Worm (Caenorhabditis elegans): ENCODE results near the gene F40B5.2.

F40B5.2 gene

DNA sequence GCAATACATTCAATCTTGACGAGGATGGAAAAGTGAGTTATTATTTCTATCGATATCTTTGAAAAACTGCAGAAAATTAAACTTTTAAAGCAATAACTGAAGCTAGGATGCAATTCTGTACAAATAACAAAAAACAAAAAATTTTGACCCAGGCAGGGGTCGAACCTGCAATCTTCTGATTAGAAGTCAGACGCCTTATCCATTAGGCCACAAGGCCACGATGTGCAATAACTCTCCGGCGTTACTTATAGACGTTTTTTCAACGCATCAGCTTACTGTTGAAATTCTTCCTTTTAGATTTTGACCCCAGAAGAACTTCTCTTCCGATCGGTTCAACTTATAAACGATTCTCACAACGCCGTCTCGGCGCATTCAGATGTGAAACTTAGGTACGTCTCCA is 14.0 kb downstream of the F40B5.2 start:
- TF ChIP-seq crh-2 (tag; optimal IDR thresholded peaks at IDR 0.05) (peak; percentile 54), nhr-129 (tag; optimal IDR thresholded peaks at IDR 0.05) (peak; percentile 49), elt-3 (tag; optimal IDR thresholded peaks at IDR 0.05) (no peak), sma-9 (GFP tag; optimal IDR thresholded peaks at IDR 0.05) (peak; percentile 40), sma-9 (tag; optimal IDR thresholded peaks at IDR 0.05) (no peak), fos-1 (tag; optimal IDR thresholded peaks at IDR 0.05) (peak; percentile 4)

DNA sequence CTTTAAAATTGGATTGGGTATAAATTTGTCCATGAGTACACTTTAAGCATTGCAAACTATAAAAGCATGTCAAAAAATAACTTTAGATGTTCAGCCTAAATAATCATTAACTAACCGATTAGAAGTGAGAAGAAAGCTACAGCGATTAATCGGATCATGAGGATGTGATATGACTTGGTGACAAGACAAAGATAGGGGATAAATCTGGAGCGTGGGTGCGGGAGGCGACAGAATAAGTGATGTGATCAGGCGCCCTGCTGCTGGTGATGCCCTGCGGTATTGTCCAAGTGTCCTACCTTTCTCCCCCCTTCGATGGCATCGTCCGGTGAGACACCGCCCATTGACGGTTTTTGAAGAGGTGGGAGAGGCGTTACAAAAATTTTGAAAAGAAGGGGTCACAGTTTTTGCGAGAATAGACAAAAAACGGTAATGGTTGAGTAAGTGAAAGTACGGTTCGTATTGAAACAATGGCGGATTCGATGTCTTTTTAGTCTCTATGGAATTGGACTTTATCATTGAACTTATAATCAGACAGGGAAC is 17.1 kb downstream of the F40B5.2 start, which contains the start of gene F41D9.2:
Gene F41D9.2, minus strand, starts transcription at position 304 of the 540 bp plus-strand sequence.
- TF ChIP-seq snpc-4 (tag; optimal IDR thresholded peaks at IDR 0.05) (no peak), blmp-1 (tag; optimal IDR thresholded peaks at IDR 0.05; ENCODE audit: insufficient read depth) (peak; percentile 61)

DNA sequence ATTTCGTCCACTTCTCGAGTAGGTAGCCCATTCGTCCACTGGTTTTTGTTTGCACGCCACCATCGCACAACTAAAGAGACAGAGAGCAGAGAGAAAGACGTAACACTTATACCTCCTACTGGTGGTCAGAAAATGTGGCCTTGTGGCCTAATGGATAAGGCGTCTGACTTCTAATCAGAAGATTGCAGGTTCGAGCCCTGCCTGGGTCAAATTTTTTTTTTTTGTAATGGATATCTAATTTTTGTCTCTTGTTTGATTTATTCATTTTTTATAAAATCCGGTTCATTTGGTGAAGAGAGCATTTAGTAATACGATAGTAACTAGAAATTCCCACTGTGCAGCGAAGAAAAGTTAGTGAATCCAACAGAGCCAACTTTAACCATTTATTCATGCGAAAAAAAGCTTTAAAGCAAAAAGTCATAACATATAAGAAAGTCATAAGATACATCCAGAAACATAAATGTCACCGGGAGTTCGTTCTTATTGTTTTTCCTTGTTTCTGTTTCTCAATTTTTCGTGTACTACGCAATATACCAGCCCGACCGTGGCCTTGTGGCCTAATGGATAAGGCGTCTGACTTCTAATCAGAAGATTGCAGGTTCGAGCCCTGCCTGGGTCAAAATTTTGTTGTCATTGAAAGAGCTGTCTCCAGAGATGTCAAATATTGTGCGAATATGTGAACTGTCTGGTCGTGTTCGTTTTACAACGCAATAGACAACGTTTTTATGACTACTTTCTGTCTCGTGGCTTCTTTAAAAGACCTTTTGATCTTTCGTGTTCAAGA is 18.6 kb downstream of the F40B5.2 start:
- TF ChIP-seq nhr-25 (tag; optimal IDR thresholded peaks at IDR 0.05) (no peak), Y55F3AM.14 (GFP tag; optimal IDR thresholded peaks at IDR 0.05) (peak; percentile 4), F13H6.1 (tag; optimal IDR thresholded peaks at IDR 0.05) (peak; percentile 10), mbf-1 (tag; optimal IDR thresholded peaks at IDR 0.05) (no peak), lsy-2 (tag; optimal IDR thresholded peaks at IDR 0.05) (peak; percentile 15 to 52), fos-1 (tag; optimal IDR thresholded peaks at IDR 0.05) (peak; percentile 44), alr-1 (tag; optimal IDR thresholded peaks at IDR 0.05) (no peak), nhr-129 (tag; optimal IDR thresholded peaks at IDR 0.05) (peak; percentile 69), crh-2 (tag; optimal IDR thresholded peaks at IDR 0.05) (peak; percentile 55), zag-1 (tag; optimal IDR thresholded peaks at IDR 0.05) (no peak), ama-1 (optimal IDR thresholded peaks at IDR 0.05) (no peak), dmd-4 (tag; optimal IDR thresholded peaks at IDR 0.05) (no peak), sma-9 (GFP tag; optimal IDR thresholded peaks at IDR 0.05) (peak; percentile 53), sma-9 (tag; optimal IDR thresholded peaks at IDR 0.05) (no peak), egl-27 (tag; optimal IDR thresholded peaks at IDR 0.05) (peak; percentile 42), mdl-1 (tag; optimal IDR thresholded peaks at IDR 0.05) (no peak), nhr-21 (tag; optimal IDR thresholded peaks at IDR 0.05) (peak; percentile 48), C34F6.9 (tag; optimal IDR thresholded peaks at IDR 0.05) (peak; percentile 12), blmp-1 (tag; optimal IDR thresholded peaks at IDR 0.05; ENCODE audit: insufficient read depth) (no peak), lin-13 (GFP tag; optimal IDR thresholded peaks at IDR 0.05) (peak; percentile 36), unc-55 (GFP tag; optimal IDR thresholded peaks at IDR 0.05) (peak; percentile 20), R02D3.7 (tag; optimal IDR thresholded peaks at IDR 0.05) (no peak), ZK546.5 (tag; optimal IDR thresholded peaks at IDR 0.05) (no peak)

DNA sequence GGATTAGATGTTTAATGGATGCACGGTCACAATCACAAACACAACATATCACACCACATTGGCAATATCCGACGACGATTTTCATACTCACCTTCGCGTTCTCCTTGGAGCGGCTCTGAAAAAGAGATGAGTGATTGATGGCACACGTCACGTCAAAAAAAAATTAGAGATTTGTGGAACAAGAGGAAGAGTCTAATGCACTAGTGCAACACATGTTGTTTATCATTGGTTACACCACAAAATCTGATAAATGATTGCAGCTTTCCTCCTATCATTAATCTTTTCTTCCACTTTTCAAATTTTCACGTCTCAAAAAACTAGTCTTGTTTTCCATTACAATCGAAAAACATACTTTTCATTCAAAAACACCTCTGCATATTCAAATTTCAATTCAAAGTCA is 22.9 kb downstream of the F40B5.2 start:
- TF ChIP-seq sma-9 (GFP tag; optimal IDR thresholded peaks at IDR 0.05) (no peak), sma-9 (tag; optimal IDR thresholded peaks at IDR 0.05) (no peak), nhr-11 (tag; optimal IDR thresholded peaks at IDR 0.05) (no peak), ama-1 (optimal IDR thresholded peaks at IDR 0.05) (no peak), snpc-4 (tag; optimal IDR thresholded peaks at IDR 0.05) (no peak), crh-2 (tag; optimal IDR thresholded peaks at IDR 0.05) (no peak), alr-1 (tag; optimal IDR thresholded peaks at IDR 0.05) (no peak), nhr-77 (tag; optimal IDR thresholded peaks at IDR 0.05) (no peak), F13H6.1 (tag; optimal IDR thresholded peaks at IDR 0.05) (no peak), sem-4 (tag; optimal IDR thresholded peaks at IDR 0.05) (no peak)

DNA sequence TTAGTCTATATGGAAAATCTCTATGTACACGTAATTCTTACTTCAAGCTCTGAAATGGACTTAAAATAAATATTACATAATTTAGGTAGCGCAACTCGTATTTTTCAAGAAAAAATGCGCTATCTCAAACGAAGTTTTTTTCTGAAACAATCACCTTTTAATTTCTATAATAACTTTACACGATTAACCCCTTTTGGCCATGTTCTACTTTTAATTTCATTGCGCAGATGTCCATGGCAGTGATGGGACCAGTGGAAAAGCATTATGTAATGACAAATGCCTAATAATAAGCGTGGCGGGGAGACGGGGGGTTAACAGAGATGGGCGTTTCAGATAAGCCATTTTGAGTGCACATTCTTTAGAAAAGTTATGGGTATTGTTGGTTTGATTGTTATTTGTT is 23.9 kb downstream of the F40B5.2 start:
- TF ChIP-seq nhr-11 (tag; optimal IDR thresholded peaks at IDR 0.05) (no peak), nhr-23 (tag; optimal IDR thresholded peaks at IDR 0.05) (no peak), unc-62 (GFP tag; optimal IDR thresholded peaks at IDR 0.05) (no peak), sma-9 (GFP tag; optimal IDR thresholded peaks at IDR 0.05) (no peak), sma-9 (tag; optimal IDR thresholded peaks at IDR 0.05) (no peak), nhr-77 (tag; optimal IDR thresholded peaks at IDR 0.05) (no peak), F13H6.1 (tag; optimal IDR thresholded peaks at IDR 0.05) (no peak), zag-1 (tag; optimal IDR thresholded peaks at IDR 0.05) (no peak), nhr-6 (tag; optimal IDR thresholded peaks at IDR 0.05) (no peak)

Measured in whole organism, L2 larva.